Worm (Caenorhabditis elegans) whole organism, L3 larva: ENCODE measurements around the gene F27B3.6.

Experiments
- aly-2 ChIP-seq: fragments of 150-350 bp; optimal IDR thresholded peaks from 2 replicates; lab custom pipeline; 2014; ENCODE audit warnings: missing biosample characterization, missing genetic modification characterization
- ama-1 ChIP-seq: fragments of 150-350 bp; optimal IDR thresholded peaks from 2 replicates; lab custom pipeline; 2018
- ceh-16 ChIP-seq: sonication (generic microtip); optimal IDR thresholded peaks from 2 replicates; lab custom pipeline; 2017; ENCODE audit warnings: missing biosample characterization, missing genetic modification characterization
- ceh-28 ChIP-seq: fragments of 150-350 bp; optimal IDR thresholded peaks from 2 replicates; lab custom pipeline; 2014; ENCODE audit warnings: missing biosample characterization, missing genetic modification reagents, missing genetic modification characterization
- ceh-9 ChIP-seq: sonication (generic microtip); optimal IDR thresholded peaks from 2 replicates; lab custom pipeline; 2018; ENCODE audit warnings: missing biosample characterization, missing genetic modification characterization
- daf-12 ChIP-seq: fragments of 150-350 bp; optimal IDR thresholded peaks from 2 replicates; lab custom pipeline; 2014; ENCODE audit warnings: missing biosample characterization, missing genetic modification reagents, missing genetic modification characterization
- egl-27 ChIP-seq: sonication (generic microtip); optimal IDR thresholded peaks from 4 replicates; lab custom pipeline; 2017; ENCODE audit warnings: missing biosample characterization, missing genetic modification reagents, missing genetic modification characterization
- egl-5 ChIP-seq: fragments of 150-350 bp; optimal IDR thresholded peaks from 2 replicates; lab custom pipeline; 2017; ENCODE audit warnings: missing biosample characterization, missing genetic modification reagents, missing genetic modification characterization, inconsistent platforms
- elt-1 ChIP-seq: fragments of 150-350 bp; optimal IDR thresholded peaks from 2 replicates; lab custom pipeline; 2014; ENCODE audit warnings: missing biosample characterization, missing genetic modification characterization
- elt-2 ChIP-seq: sonication (generic microtip); optimal IDR thresholded peaks from 2 replicates; lab custom pipeline; 2016; ENCODE audit warnings: missing genetic modification reagents, mild to moderate bottlenecking, missing genetic modification characterization, missing compliant biosample characterization
- elt-3 ChIP-seq, 3 experiments: fragments of 150-350 bp in 1 of 3; sonication (generic microtip) in 2 of 3; optimal IDR thresholded peaks; 2 replicates in 2 of 3; 4 replicates in 1 of 3; lab custom pipeline; 2014 to 2017; ENCODE audit warnings: missing biosample characterization in 3 of 3, missing genetic modification characterization in 3 of 3
- fos-1 ChIP-seq: fragments of 150-350 bp; optimal IDR thresholded peaks from 2 replicates; lab custom pipeline; 2014; ENCODE audit warnings: missing biosample characterization, missing genetic modification characterization
- hmg-11 ChIP-seq: sonication (generic microtip); optimal IDR thresholded peaks from 2 replicates; lab custom pipeline; 2016; ENCODE audit warnings: missing genetic modification characterization, missing compliant biosample characterization
- jun-1 ChIP-seq: fragments of 150-350 bp; optimal IDR thresholded peaks from 2 replicates; lab custom pipeline; 2014; ENCODE audit warnings: missing biosample characterization, missing genetic modification reagents, missing genetic modification characterization
- lin-15B ChIP-seq: fragments of 150-350 bp; optimal IDR thresholded peaks from 2 replicates; lab custom pipeline; 2014; ENCODE audit warnings: missing biosample characterization, missing genetic modification characterization
- lin-39 ChIP-seq: fragments of 150-350 bp; optimal IDR thresholded peaks from 2 replicates; lab custom pipeline; 2018; ENCODE audit warnings: missing biosample characterization, missing genetic modification reagents, missing genetic modification characterization
- lsy-12 ChIP-seq: sonication (generic microtip); optimal IDR thresholded peaks from 2 replicates; lab custom pipeline; 2016; ENCODE audit warnings: mild to moderate bottlenecking, missing genetic modification characterization, missing compliant biosample characterization
- nfya-1 ChIP-seq: sonication (generic microtip); optimal IDR thresholded peaks from 2 replicates; lab custom pipeline; 2017; ENCODE audit warnings: missing genetic modification characterization, mild to moderate bottlenecking, missing compliant biosample characterization, antibody characterized with exemption, moderate library complexity; ENCODE audit not compliant: insufficient read depth
- nhr-23 ChIP-seq: fragments of 150-350 bp; optimal IDR thresholded peaks from 2 replicates; lab custom pipeline; 2014; ENCODE audit warnings: missing biosample characterization, missing genetic modification reagents, missing genetic modification characterization
- nhr-25 ChIP-seq: sonication (generic microtip); optimal IDR thresholded peaks from 2 replicates; lab custom pipeline; 2017; ENCODE audit warnings: missing biosample characterization, missing genetic modification characterization
- nhr-28 ChIP-seq: fragments of 150-350 bp; optimal IDR thresholded peaks from 2 replicates; lab custom pipeline; 2014; ENCODE audit warnings: missing biosample characterization, missing genetic modification characterization
- nhr-76 ChIP-seq: fragments of 150-350 bp; sonication (generic microtip); optimal IDR thresholded peaks from 5 replicates; lab custom pipeline; 2014; ENCODE audit warnings: missing biosample characterization, missing genetic modification characterization
- nhr-77 ChIP-seq: fragments of 150-350 bp; optimal IDR thresholded peaks from 2 replicates; lab custom pipeline; 2014; ENCODE audit warnings: missing biosample characterization, missing genetic modification characterization
- pha-4 ChIP-seq: fragments of 150-350 bp; optimal IDR thresholded peaks from 2 replicates; lab custom pipeline; 2014; ENCODE audit warnings: missing biosample characterization, missing genetic modification reagents, missing genetic modification characterization
- pqm-1 ChIP-seq: fragments of 150-350 bp; optimal IDR thresholded peaks from 2 replicates; lab custom pipeline; 2017; ENCODE audit warnings: missing biosample characterization, missing genetic modification characterization, inconsistent platforms
- skn-1 ChIP-seq: fragments of 150-350 bp; optimal IDR thresholded peaks from 2 replicates; lab custom pipeline; 2014; ENCODE audit warnings: missing biosample characterization, missing genetic modification characterization
- snpc-4 ChIP-seq: fragments of 150-350 bp; optimal IDR thresholded peaks from 2 replicates; lab custom pipeline; 2014; ENCODE audit warnings: missing biosample characterization, missing genetic modification characterization
- tbx-2 ChIP-seq: sonication (generic microtip); optimal IDR thresholded peaks from 2 replicates; lab custom pipeline; 2016; ENCODE audit warnings: mild to moderate bottlenecking, missing genetic modification characterization, missing compliant biosample characterization
- unc-39 ChIP-seq: sonication (generic microtip); optimal IDR thresholded peaks from 4 replicates; lab custom pipeline; 2017; ENCODE audit warnings: missing biosample characterization, missing genetic modification characterization
- unc-62 ChIP-seq: fragments of 150-350 bp; sonication (generic microtip); optimal IDR thresholded peaks from 4 replicates; lab custom pipeline; 2014; ENCODE audit warnings: missing biosample characterization, missing genetic modification reagents, missing genetic modification characterization
- ztf-11 ChIP-seq: fragments of 150-350 bp; optimal IDR thresholded peaks from 2 replicates; lab custom pipeline; 2014; ENCODE audit warnings: missing biosample characterization, missing genetic modification characterization
- ztf-4 ChIP-seq: fragments of 150-350 bp; optimal IDR thresholded peaks from 2 replicates; lab custom pipeline; 2014; ENCODE audit warnings: missing biosample characterization, missing genetic modification characterization

Gene F27B3.6

DNA sequence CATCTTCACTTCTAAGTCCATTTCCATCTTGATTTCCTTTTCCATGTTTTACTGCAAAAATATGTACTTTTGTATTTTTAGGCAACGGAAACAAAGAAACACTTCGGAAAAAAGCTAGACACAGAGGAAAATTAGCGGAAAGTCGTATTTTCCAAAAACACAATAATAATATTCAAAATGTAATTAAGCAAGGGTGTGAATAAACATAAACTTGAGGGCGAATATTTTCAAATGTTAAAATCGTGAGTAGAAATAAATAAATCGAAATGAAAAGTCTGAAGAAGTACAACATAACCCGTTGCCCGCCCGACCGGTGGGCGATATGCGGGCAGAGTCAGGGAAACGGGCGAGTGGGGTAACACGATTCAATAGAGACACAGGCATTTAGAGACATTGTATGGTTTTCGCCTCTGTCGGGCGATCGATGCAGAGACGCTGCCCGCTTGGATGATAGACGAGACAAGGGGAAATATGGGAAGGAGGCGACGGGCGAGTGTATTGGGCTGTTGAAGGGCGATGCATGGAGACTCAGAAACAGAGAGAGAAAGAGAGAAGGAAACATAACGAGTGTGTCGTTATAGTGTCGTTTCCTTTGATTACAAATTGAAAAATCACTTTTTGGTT lies 41.3 kb downstream of the F27B3.6 start, which contains the start of gene C09E7.4:
TSS of gene C09E7.4 (minus strand) at position 51 of the 624 bp plus-strand sequence.
- no peak for TF ChIP-seq nhr-28 (tag; lab: Kevin White, UChicago)
- no peak for TF ChIP-seq egl-27 (tag; lab: Kevin White, UChicago)
- peak; percentile 52 for TF ChIP-seq nfya-1 (tag; lab: Kevin White, UChicago)
- TF ChIP-seq pha-4 (tag; lab: Kevin White, UChicago) = peak; percentile 29
- TF ChIP-seq lin-39 (tag; lab: Kevin White, UChicago) = no peak
- no peak for TF ChIP-seq elt-1 (tag; lab: Kevin White, UChicago)
- peak; percentile 29 for TF ChIP-seq ceh-28 (tag; lab: Kevin White, UChicago)
- TF ChIP-seq unc-62 (GFP tag; lab: Kevin White, UChicago) = no peak
- peak; percentile 3 for TF ChIP-seq lin-15B (tag; lab: Kevin White, UChicago)
- TF ChIP-seq elt-2 (tag; lab: Kevin White, UChicago) = peak; percentile 29
- TF ChIP-seq, all 47 proteins: peak for 5

DNA sequence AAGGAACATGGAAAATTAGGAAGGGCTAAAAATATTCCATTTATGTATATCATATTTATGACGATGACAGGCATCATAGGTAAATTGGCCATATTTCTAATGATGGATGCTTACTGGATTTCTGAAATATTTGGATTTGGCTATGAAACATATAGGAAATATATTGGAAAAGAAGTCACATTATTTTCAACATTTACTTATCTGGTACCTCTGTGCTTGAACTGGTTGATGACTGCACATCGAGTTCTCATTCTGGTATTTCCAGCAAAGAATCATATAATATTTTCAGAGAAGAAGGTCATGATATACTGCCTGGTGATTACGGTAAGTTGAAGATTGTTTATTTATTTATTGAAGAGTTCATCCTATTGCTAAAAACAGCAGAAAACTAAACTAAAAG lies 45.8 kb downstream of the F27B3.6 start, which contains the start of gene srxa-5:
TSS of gene srxa-5 (plus strand) at position 301 of the 400 bp plus-strand sequence.
- TF ChIP-seq daf-12 (tag; lab: Kevin White, UChicago) (no peak), fos-1 (tag; lab: Kevin White, UChicago) (no peak), nhr-77 (tag; lab: Kevin White, UChicago) (no peak), tbx-2 (tag; lab: Kevin White, UChicago) (no peak), skn-1 (tag; lab: Kevin White, UChicago) (no peak), hmg-11 (no peak), elt-3 (tag; optimal IDR thresholded peaks at IDR 0.05; lab: Kevin White, UChicago) (no peak), elt-2 (tag; lab: Kevin White, UChicago) (no peak)

DNA sequence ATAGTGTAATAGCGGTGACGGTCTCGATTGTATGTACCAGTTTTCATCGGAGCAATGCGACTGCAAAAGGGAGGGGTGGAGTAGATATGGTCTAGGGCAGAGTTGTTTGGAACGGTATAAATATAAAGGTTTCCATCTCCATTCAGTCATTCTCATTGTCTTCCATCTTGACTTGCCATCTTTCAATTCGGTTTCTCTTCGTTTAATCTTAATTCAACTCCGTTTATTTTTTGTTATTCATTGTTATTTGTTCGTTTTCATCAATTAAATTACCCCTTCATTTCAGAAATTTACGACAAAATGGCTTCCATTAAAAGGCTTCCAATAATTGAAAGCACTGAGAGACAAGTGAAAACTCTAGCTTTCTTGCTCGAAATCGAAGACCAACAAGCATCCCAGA lies 47.3 kb downstream of the F27B3.6 start, which contains the start of gene C09E7.11:
TSS of gene C09E7.11 (plus strand) at position 301 of the 400 bp plus-strand sequence.
- TF ChIP-seq elt-1 (tag; lab: Kevin White, UChicago) = no peak
- TF ChIP-seq snpc-4 (tag; lab: Kevin White, UChicago) = no peak
- no peak for TF ChIP-seq unc-62 (GFP tag; lab: Kevin White, UChicago)
- no peak for TF ChIP-seq pqm-1
- TF ChIP-seq skn-1 (tag; lab: Kevin White, UChicago) = no peak
- no peak for TF ChIP-seq ceh-16 (tag; lab: Kevin White, UChicago)
- no peak for TF ChIP-seq jun-1
- no peak for TF ChIP-seq elt-3 (tag; optimal IDR thresholded peaks at IDR 0.05; lab: Kevin White, UChicago)
- TF ChIP-seq nhr-77 (tag; lab: Kevin White, UChicago) = no peak
- TF ChIP-seq lin-39 (tag; lab: Kevin White, UChicago) = no peak
- no peak for TF ChIP-seq ceh-9 (tag; lab: Kevin White, UChicago)
- no peak for TF ChIP-seq unc-39 (tag; lab: Kevin White, UChicago)
- no peak for TF ChIP-seq nhr-23
- TF ChIP-seq nhr-25 = no peak
- TF ChIP-seq aly-2 (tag; lab: Kevin White, UChicago) = no peak
- TF ChIP-seq, all 47 proteins: peak for 0

DNA sequence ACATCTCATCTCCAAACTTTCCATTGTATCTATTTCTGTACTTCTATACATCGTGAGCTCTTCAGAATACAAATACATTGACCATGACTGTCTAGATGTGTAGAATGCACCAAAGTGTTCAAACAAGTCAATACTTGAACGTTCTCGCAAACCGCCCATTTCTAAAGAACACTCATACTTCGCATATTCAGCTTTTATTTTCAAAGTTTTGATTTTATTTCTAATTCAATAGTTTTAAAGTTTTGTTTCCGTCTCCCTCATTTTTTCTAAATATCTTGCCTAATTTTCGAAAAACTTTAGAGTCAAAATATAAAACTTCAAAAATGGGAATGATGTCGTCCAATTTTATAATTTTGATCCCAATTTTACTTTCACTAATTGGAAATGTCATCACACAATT lies 50.5 kb downstream of the F27B3.6 start, which contains the start of gene pqn-10:
TSS of gene pqn-10 (plus strand) at position 301 of the 400 bp plus-strand sequence.
- TF ChIP-seq elt-1 (tag; lab: Kevin White, UChicago) (no peak), elt-3 (tag; optimal IDR thresholded peaks at IDR 0.05; lab: Kevin White, UChicago) (no peak), ceh-9 (tag; lab: Kevin White, UChicago) (no peak), egl-5 (tag; lab: Kevin White, UChicago) (no peak), aly-2 (tag; lab: Kevin White, UChicago) (no peak), ztf-4 (tag; lab: Kevin White, UChicago) (no peak), ama-1 (no peak), lsy-12 (tag; lab: Kevin White, UChicago) (no peak), daf-12 (tag; lab: Kevin White, UChicago) (no peak), pha-4 (tag; lab: Kevin White, UChicago) (no peak), elt-2 (tag; lab: Kevin White, UChicago) (no peak), nhr-76 (tag; lab: Kevin White, UChicago) (no peak), ztf-11 (no peak)
